Fruit fly (Drosophila melanogaster): ENCODE data around the gene if.

DNA sequence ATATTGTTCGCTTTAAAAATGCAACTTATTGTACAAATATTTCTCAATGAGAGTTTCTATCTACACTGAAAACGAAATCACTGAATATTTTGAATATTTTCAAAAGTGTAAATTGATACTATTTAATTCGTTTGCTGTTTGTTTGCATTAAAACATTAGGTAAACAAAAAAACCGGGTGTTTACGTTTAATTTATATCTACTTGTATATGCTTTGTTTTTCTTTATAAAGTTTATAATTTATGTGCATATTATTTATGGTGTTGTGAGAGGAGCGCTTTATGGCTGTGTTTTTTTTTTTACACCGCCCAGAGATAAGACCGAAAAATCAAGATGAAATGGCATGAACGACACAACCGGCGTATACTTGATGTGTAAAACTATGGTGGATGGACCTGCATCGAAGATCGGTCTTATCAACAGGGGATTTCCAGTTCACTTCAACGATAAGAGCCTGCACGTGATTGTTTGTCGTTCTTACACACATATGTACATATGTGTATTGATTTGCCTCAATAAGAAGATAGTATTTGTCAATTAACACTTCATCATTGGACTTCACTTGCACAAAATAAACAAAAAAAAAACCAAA, 46.3 kb upstream of the if start:
- TF ChIP-seq otp (GFP tag; IDR thresholded peaks at IDR 0.05): no peak
- TF ChIP-seq sima (GFP tag; optimal IDR thresholded peaks at IDR 0.05): no peak
- no peak for TF ChIP-seq CG2199 (GFP tag; IDR thresholded peaks at IDR 0.05)
- no peak for TF ChIP-seq sqz (GFP tag; optimal IDR thresholded peaks at IDR 0.05)
- no peak for TF ChIP-seq zfh2 (GFP tag; optimal IDR thresholded peaks at IDR 0.05)
- TF ChIP-seq CG10654 (GFP tag; optimal IDR thresholded peaks at IDR 0.05): no peak
- TF ChIP-seq CG9932 (GFP tag; IDR thresholded peaks at IDR 0.05): no peak
